Fruit fly (Drosophila melanogaster) whole organism, wandering third instar larva: ENCODE results near the gene Miga.

Experiments
- Abd-B ChIP-seq: fragments of >200 bp; optimal IDR thresholded peaks from 2 replicates; lab custom pipeline; 2017; ENCODE audit warnings: missing biosample characterization, missing genetic modification characterization
- CG32264 ChIP-seq: fragments of 200-800 bp; sonication (Bioruptor generic); optimal IDR thresholded peaks from 2 replicates; lab custom pipeline; 2016; ENCODE audit warnings: missing biosample characterization, missing genetic modification characterization
- CG9705 ChIP-seq: fragments of 200-800 bp; sonication (Bioruptor generic); optimal IDR thresholded peaks from 2 replicates; lab custom pipeline; 2018; ENCODE audit warnings: missing biosample characterization, mild to moderate bottlenecking, missing genetic modification characterization
- CrebA ChIP-seq: fragments of 200-800 bp; sonication (Bioruptor generic); optimal IDR thresholded peaks from 2 replicates; lab custom pipeline; 2016; ENCODE audit warnings: missing biosample characterization, mild to moderate bottlenecking, missing genetic modification characterization, borderline replicate concordance
- Dfd ChIP-seq: fragments of >200 bp; optimal IDR thresholded peaks from 2 replicates; lab custom pipeline; 2017; ENCODE audit warnings: missing biosample characterization, missing genetic modification characterization
- GATAd ChIP-seq: sonication (Bioruptor generic); optimal IDR thresholded peaks from 2 replicates; lab custom pipeline; 2016; ENCODE audit warnings: missing biosample characterization, missing genetic modification characterization
- HLH106 ChIP-seq: fragments of 200-800 bp; optimal IDR thresholded peaks from 3 replicates; lab custom pipeline; 2019; ENCODE audit warnings: missing biosample characterization, mild to moderate bottlenecking, missing genetic modification characterization, moderate library complexity
- Hr78 ChIP-seq: fragments of >200 bp; optimal IDR thresholded peaks from 2 replicates; lab custom pipeline; 2017; ENCODE audit warnings: missing biosample characterization, missing genetic modification characterization
- Hr83 ChIP-seq: fragments of 200-300 bp; sonication (Bioruptor generic); optimal IDR thresholded peaks from 2 replicates; lab custom pipeline; 2016; ENCODE audit warnings: missing biosample characterization, mild to moderate bottlenecking, missing genetic modification characterization, moderate library complexity; ENCODE audit not compliant: poor library complexity, severe bottlenecking
- Jra ChIP-seq: sonication (Bioruptor generic); optimal IDR thresholded peaks from 2 replicates; lab custom pipeline; 2016; ENCODE audit warnings: missing biosample characterization, missing genetic modification characterization
- N ChIP-seq: fragments of >200 bp; optimal IDR thresholded peaks from 2 replicates; lab custom pipeline; 2018; ENCODE audit warnings: missing biosample characterization, missing external identifiers, missing genetic modification characterization
- OdsH ChIP-seq: fragments of 200-800 bp; sonication (Bioruptor generic); optimal IDR thresholded peaks from 2 replicates; lab custom pipeline; 2016; ENCODE audit warnings: missing biosample characterization, mild to moderate bottlenecking, missing genetic modification characterization
- Vsx2 ChIP-seq: fragments of 200-300, 225-300 bp; sonication (Bioruptor generic); optimal IDR thresholded peaks from 2 replicates; lab custom pipeline; 2018; ENCODE audit warnings: missing biosample characterization, missing genetic modification characterization; ENCODE audit not compliant: partially characterized antibody
- br ChIP-seq: fragments of 200-800 bp; sonication (Bioruptor generic); optimal IDR thresholded peaks from 2 replicates; lab custom pipeline; 2016; ENCODE audit warnings: missing biosample characterization, missing genetic modification characterization
- brk ChIP-seq: fragments of 200-800 bp; sonication (Bioruptor generic); optimal IDR thresholded peaks from 2 replicates; lab custom pipeline; 2016; ENCODE audit warnings: missing biosample characterization, mild to moderate bottlenecking, missing genetic modification characterization
- dl ChIP-seq, 2 experiments: fragments of 175-275, 200-275 bp in 1 of 2; fragments of 200-275 bp in 1 of 2; sonication (Bioruptor generic); optimal IDR thresholded peaks; lab custom pipeline; 2018; ENCODE audit warnings: mild to moderate bottlenecking in 2 of 2, missing biosample characterization in 2 of 2, missing genetic modification characterization in 2 of 2, moderate library complexity in 2 of 2; ENCODE audit not compliant: partially characterized antibody in 2 of 2, insufficient read depth in 1 of 2
- dmrt93B ChIP-seq: fragments of 200-800 bp; sonication (Bioruptor generic); optimal IDR thresholded peaks from 2 replicates; lab custom pipeline; 2018; ENCODE audit warnings: missing biosample characterization, mild to moderate bottlenecking, missing genetic modification characterization
- ey ChIP-seq: fragments of 200-800 bp; sonication (Bioruptor generic); optimal IDR thresholded peaks from 2 replicates; lab custom pipeline; 2016; ENCODE audit warnings: missing biosample characterization, missing genetic modification characterization
- foxo ChIP-seq, 2 experiments: fragments of 200-800 bp; sonication (Bioruptor generic); optimal IDR thresholded peaks; 2 replicates in 1 of 2; 3 replicates in 1 of 2; lab custom pipeline; 2016 to 2017; ENCODE audit warnings: missing biosample characterization in 2 of 2, missing genetic modification characterization in 2 of 2
- fru ChIP-seq: fragments of 200-800 bp; sonication (Bioruptor generic); optimal IDR thresholded peaks from 3 replicates; lab custom pipeline; 2016; ENCODE audit warnings: missing biosample characterization, mild to moderate bottlenecking, missing genetic modification characterization
- h ChIP-seq: fragments of 200-800 bp; sonication (Bioruptor generic); optimal IDR thresholded peaks from 3 replicates; lab custom pipeline; 2016; ENCODE audit warnings: missing biosample characterization, mild to moderate bottlenecking, missing genetic modification characterization
- jim ChIP-seq: fragments of 175-275, 200-325 bp; sonication (Bioruptor generic); optimal IDR thresholded peaks from 2 replicates; lab custom pipeline; 2016; ENCODE audit warnings: missing biosample characterization, mild to moderate bottlenecking, missing genetic modification characterization
- lola ChIP-seq: fragments of >200 bp; optimal IDR thresholded peaks from 2 replicates; lab custom pipeline; 2017; ENCODE audit warnings: missing biosample characterization, missing genetic modification characterization
- psq ChIP-seq: fragments of 200-800 bp; sonication (Bioruptor generic); optimal IDR thresholded peaks from 3 replicates; lab custom pipeline; 2017; ENCODE audit warnings: missing biosample characterization, mild to moderate bottlenecking, missing genetic modification characterization, moderate library complexity
- rgr ChIP-seq: fragments of 200-800 bp; sonication (Bioruptor generic); optimal IDR thresholded peaks from 3 replicates; lab custom pipeline; 2016; ENCODE audit warnings: missing biosample characterization, mild to moderate bottlenecking, missing genetic modification characterization
- sage ChIP-seq: fragments of 200-800 bp; sonication (Bioruptor generic); optimal IDR thresholded peaks from 2 replicates; lab custom pipeline; 2016; ENCODE audit warnings: missing biosample characterization, mild to moderate bottlenecking, missing genetic modification characterization
- sv ChIP-seq: fragments of 200-800 bp; sonication (Bioruptor generic); optimal IDR thresholded peaks from 3 replicates; lab custom pipeline; 2016; ENCODE audit warnings: missing biosample characterization, missing genetic modification characterization
- tai ChIP-seq: sonication (Bioruptor generic); optimal IDR thresholded peaks from 2 replicates; lab custom pipeline; 2016; ENCODE audit warnings: missing biosample characterization, missing genetic modification characterization
- usp ChIP-seq: fragments of >200 bp; optimal IDR thresholded peaks from 2 replicates; lab custom pipeline; 2017; ENCODE audit warnings: missing biosample characterization, missing genetic modification characterization
- woc ChIP-seq: sonication (Bioruptor generic); optimal IDR thresholded peaks from 2 replicates; lab custom pipeline; 2016; ENCODE audit warnings: missing biosample characterization, mild to moderate bottlenecking, missing genetic modification characterization

The Miga gene

DNA sequence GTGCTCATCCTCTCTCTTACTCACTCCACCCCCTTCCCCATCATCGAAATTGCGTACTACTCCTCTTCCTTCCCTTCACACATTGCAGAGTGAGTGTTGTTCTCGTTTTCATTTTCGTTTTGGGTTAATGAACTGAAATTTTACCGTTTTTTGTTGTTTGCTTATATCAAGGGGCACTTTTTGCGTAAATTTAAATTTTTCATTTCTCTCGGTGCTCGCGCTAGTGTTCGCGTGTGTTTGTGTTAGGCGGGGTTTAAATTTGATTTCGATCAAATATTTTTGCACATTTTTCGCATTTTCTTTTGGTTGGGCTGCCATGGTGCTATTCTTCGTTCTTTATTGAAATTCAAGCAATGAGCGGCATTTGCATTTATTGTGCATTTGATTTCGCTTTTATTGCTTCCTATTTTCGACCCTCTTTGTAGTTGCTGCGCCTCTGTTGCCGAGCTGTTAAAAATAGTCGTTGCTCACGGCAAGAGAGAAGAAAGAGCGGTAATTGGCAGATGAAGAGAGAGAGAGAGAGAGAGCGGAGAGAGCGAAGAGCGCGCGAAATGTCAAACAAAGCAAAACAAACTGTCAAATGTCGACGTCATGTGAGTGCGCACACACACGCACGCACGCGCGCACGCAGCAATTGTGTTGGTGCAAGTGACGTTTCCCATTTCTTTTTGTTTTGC lies 16.7 kb downstream of the Miga start (continued):
- TF ChIP-seq fru (GFP tag; lab: Kevin White, UChicago) (peak; percentile 45), foxo (GFP tag; optimal IDR thresholded peaks at IDR 0.05; lab: Kevin White, UChicago) (peak in 1 of 2 experiments; percentile 47), dl (GFP tag; optimal IDR thresholded peaks at IDR 0.05; lab: Kevin White, UChicago; ENCODE audit: insufficient read depth in 1 of 2, partially characterized antibody in 2 of 2) (peak; percentile 91 to 97), sage (GFP tag; lab: Kevin White, UChicago) (peak; percentile 44), rgr (peak; percentile 48), br (GFP tag; lab: Kevin White, UChicago) (peak; percentile 28), Vsx2 (GFP tag; lab: Kevin White, UChicago) (peak; percentile 96), lola (no peak)

DNA sequence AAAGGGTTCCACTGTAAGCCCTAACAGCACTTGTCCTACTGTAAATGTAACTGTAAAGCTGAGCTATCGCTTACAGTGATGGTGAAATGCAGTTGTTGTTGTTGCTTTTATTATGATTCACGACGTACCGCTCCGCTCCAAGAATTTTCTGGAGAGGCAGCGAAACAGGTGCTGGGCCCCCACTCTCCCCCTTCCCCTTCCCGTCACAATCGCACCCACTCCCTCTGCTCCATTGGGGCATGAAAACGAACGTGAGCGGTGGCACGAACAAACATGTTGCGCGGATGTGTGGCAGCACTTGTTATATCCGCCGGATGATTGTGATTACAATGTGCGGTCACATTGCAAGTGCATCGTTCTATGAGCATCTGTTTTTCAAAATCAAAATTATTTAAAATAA lies 18.1 kb downstream of the Miga start:
- no peak for TF ChIP-seq CrebA
- no peak for TF ChIP-seq foxo (GFP tag; optimal IDR thresholded peaks at IDR 0.05; lab: Kevin White, UChicago)
- TF ChIP-seq Hr83, result no peak
- TF ChIP-seq OdsH (GFP tag; lab: Kevin White, UChicago), result no peak
- TF ChIP-seq lola, result no peak
- no peak for TF ChIP-seq sage (GFP tag; lab: Kevin White, UChicago)
- TF ChIP-seq woc (GFP tag; lab: Kevin White, UChicago), result no peak
- TF ChIP-seq br (GFP tag; lab: Kevin White, UChicago), result no peak
- TF ChIP-seq ey (GFP tag; lab: Kevin White, UChicago), result no peak
- no peak for TF ChIP-seq Jra (GFP tag; lab: Kevin White, UChicago)
- TF ChIP-seq psq (GFP tag; lab: Kevin White, UChicago), result no peak
- no peak for TF ChIP-seq h (GFP tag; lab: Kevin White, UChicago)
- no peak for TF ChIP-seq dl (GFP tag; optimal IDR thresholded peaks at IDR 0.05; lab: Kevin White, UChicago; ENCODE audit: insufficient read depth in 1 of 2, partially characterized antibody in 2 of 2)
- TF ChIP-seq Dfd (GFP tag; lab: Kevin White, UChicago), result no peak
- no peak for TF ChIP-seq usp (GFP tag; lab: Kevin White, UChicago)
- TF ChIP-seq CG32264 (GFP tag; lab: Kevin White, UChicago), result no peak
- TF ChIP-seq dmrt93B (GFP tag; lab: Kevin White, UChicago), result no peak
- no peak for TF ChIP-seq GATAd (GFP tag; lab: Kevin White, UChicago)

DNA sequence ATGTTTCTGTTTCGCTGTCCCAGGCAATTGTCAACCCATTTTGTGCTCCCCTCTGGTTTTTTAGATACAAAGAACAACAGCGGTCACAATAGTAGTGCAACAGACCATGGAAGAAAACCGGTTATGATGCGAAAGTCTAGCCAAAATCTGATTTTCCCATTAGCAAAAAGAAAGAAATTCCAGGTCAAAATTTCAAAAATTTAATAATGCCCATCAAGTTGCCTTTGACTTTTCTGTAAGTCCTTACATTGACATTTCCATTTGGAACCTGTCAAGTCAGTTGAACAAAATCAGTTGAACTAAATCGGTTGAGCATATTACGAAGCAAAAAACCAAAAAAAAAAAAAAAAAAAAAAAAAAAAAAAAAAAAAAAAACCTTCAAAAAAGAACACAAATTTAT lies 20.7 kb downstream of the Miga start:
- TF ChIP-seq psq (GFP tag; lab: Kevin White, UChicago) (no peak), CG9705 (GFP tag; lab: Kevin White, UChicago) (no peak), fru (GFP tag; lab: Kevin White, UChicago) (no peak)

DNA sequence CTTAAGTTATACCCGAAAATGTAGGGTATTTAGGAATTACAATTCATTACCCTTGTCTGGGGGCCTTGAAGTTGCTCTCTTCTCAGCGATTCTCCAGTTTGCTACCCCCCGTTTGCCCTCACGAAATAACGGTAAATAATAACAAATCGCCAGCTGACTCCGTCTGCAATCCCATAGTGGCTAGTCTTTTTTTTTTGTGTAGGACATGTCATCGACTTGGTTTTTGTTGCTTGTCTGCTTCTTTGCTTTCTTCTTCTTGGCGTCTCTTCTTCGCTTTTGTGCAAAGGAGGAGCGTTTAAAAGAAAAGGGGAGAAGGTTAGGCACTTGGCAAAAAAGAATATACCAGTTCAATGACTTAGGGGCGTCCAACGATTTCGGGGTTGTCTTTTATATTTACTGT lies 21.4 kb downstream of the Miga start:
- TF ChIP-seq rgr, result no peak
- TF ChIP-seq psq (GFP tag; lab: Kevin White, UChicago), result peak; percentile 70
- TF ChIP-seq, all 38 proteins: peak for 1

DNA sequence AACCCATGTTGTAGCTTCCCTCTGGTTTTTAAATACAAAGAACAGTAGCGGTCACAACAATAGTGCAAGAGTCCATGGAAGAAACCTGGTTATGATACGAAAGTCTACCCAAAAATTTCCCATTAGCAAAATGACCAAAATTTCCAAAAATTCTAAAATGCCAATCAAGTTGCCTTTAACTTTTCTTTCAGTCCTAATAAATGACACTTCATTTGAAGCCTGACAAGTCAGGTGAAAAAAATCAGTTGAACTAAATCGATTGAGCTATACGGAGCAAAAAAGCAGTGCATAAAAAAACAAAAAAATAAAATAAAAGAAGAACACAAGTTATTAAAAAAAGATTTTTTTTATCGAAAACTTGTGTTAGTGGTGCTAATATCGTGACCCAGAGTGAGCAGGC lies 22.0 kb downstream of the Miga start:
- TF ChIP-seq CG9705 (GFP tag; lab: Kevin White, UChicago) (no peak), usp (GFP tag; lab: Kevin White, UChicago) (no peak), N (GFP tag; lab: Kevin White, UChicago) (no peak), br (GFP tag; lab: Kevin White, UChicago) (no peak), Abd-B (no peak), h (GFP tag; lab: Kevin White, UChicago) (no peak)
- TF ChIP-seq, all 38 proteins: peak for 0

DNA sequence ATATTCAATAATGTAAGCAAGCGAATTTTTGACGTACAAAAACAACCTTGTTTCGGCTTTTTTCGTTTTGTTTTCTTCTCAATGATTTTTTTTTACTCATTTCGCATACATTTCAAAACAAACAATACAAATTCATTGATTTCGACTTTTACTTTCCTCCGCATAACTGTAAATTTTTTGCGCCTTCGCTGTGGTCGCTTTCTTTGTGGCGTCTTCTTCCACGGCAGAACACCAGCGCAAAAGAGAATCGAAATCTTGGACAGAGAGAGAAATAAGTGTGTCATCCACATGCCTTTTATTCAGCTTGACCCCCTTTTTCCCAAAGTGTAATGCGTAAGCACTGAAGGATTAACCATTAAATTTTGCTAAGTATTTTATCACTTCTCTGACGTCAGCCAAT lies 23.3 kb downstream of the Miga start:
- TF ChIP-seq foxo (GFP tag; optimal IDR thresholded peaks at IDR 0.05; lab: Kevin White, UChicago), result peak in 1 of 2 experiments; percentile 30
- TF ChIP-seq GATAd (GFP tag; lab: Kevin White, UChicago), result no peak
- TF ChIP-seq Hr83, result no peak
- TF ChIP-seq dmrt93B (GFP tag; lab: Kevin White, UChicago), result no peak
- TF ChIP-seq lola, result no peak
- no peak for TF ChIP-seq tai
- no peak for TF ChIP-seq Abd-B
- no peak for TF ChIP-seq Hr78 (GFP tag; lab: Kevin White, UChicago)
- no peak for TF ChIP-seq Dfd (GFP tag; lab: Kevin White, UChicago)
- no peak for TF ChIP-seq dl (GFP tag; optimal IDR thresholded peaks at IDR 0.05; lab: Kevin White, UChicago; ENCODE audit: insufficient read depth in 1 of 2, partially characterized antibody in 2 of 2)
- TF ChIP-seq rgr, result peak; percentile 12
- TF ChIP-seq jim (GFP tag; lab: Kevin White, UChicago), result no peak
- no peak for TF ChIP-seq sv (GFP tag; lab: Kevin White, UChicago)
- TF ChIP-seq N (GFP tag; lab: Kevin White, UChicago), result no peak
- no peak for TF ChIP-seq brk (GFP tag; lab: Kevin White, UChicago)
- peak; percentile 72 for TF ChIP-seq psq (GFP tag; lab: Kevin White, UChicago)
- TF ChIP-seq woc (GFP tag; lab: Kevin White, UChicago), result no peak
- TF ChIP-seq usp (GFP tag; lab: Kevin White, UChicago), result no peak
- no peak for TF ChIP-seq HLH106 (tag; lab: Kevin White, UChicago)
- peak; percentile 2 for TF ChIP-seq fru (GFP tag; lab: Kevin White, UChicago)
